Fruit fly (Drosophila melanogaster) whole organism, embryonic: ENCODE results near the gene acj6.

Experiments used
- ATbp ChIP-seq: fragments of 200-800 bp; sonication (Bioruptor generic); optimal IDR thresholded peaks from 2 replicates; lab custom pipeline; 2017; ENCODE audit warnings: missing biosample characterization, mild to moderate bottlenecking, missing genetic modification characterization, missing genetic modification reagents
- Adf1 ChIP-seq: fragments of 200-800 bp; sonication (Bioruptor generic); IDR thresholded peaks from 2 replicates; pipeline ENCODE4 v1.3.6; 2022; ENCODE audit warnings: missing biosample characterization, missing genetic modification characterization
- B-H1 ChIP-seq: fragments of 200-800 bp; sonication (Bioruptor generic); IDR thresholded peaks from 3 replicates; pipeline ENCODE4 v1.3.6; 2022; ENCODE audit warnings: missing biosample characterization, missing genetic modification characterization
- CG10209 ChIP-seq: fragments of 200-800 bp; sonication (Bioruptor generic); optimal IDR thresholded peaks from 3 replicates; lab custom pipeline; 2017; ENCODE audit warnings: missing biosample characterization, mild to moderate bottlenecking, missing genetic modification characterization, missing genetic modification reagents
- CG11456 ChIP-seq: fragments of 200-800 bp; sonication (Bioruptor generic); IDR thresholded peaks from 3 replicates; pipeline ENCODE4 v1.3.6; 2022; ENCODE audit warnings: missing biosample characterization, missing genetic modification characterization
- CG11504 ChIP-seq: fragments of 200-800 bp; sonication (Bioruptor generic); optimal IDR thresholded peaks from 3 replicates; lab custom pipeline; 2019; ENCODE audit warnings: missing biosample characterization, mild to moderate bottlenecking, missing genetic modification characterization, moderate library complexity
- CG11723 ChIP-seq: fragments of 200-800 bp; sonication (Bioruptor generic); optimal IDR thresholded peaks from 2 replicates; lab custom pipeline; 2017; ENCODE audit warnings: missing biosample characterization, mild to moderate bottlenecking, missing genetic modification characterization
- CG12391 ChIP-seq: fragments of 200-800 bp; sonication (Bioruptor generic); optimal IDR thresholded peaks from 3 replicates; lab custom pipeline; 2018; ENCODE audit warnings: missing biosample characterization, mild to moderate bottlenecking, missing genetic modification characterization, moderate library complexity
- CG12659 ChIP-seq: fragments of 200-800 bp; sonication (Bioruptor generic); optimal IDR thresholded peaks from 3 replicates; lab custom pipeline; 2017; ENCODE audit warnings: mild to moderate bottlenecking, missing biosample characterization, missing genetic modification reagents, missing genetic modification characterization
- CG12942 ChIP-seq: fragments of 200-800 bp; sonication (Bioruptor generic); optimal IDR thresholded peaks from 3 replicates; lab custom pipeline; 2016; ENCODE audit warnings: missing biosample characterization, missing genetic modification characterization
- CG14667 ChIP-seq: fragments of 200-800 bp; sonication (Bioruptor generic); IDR thresholded peaks from 2 replicates; pipeline ENCODE4 v1.3.6; 2022; ENCODE audit warnings: missing biosample characterization, missing genetic modification characterization
- CG17912 ChIP-seq: fragments of 200-800 bp; sonication (Bioruptor generic); optimal IDR thresholded peaks from 2 replicates; lab custom pipeline; 2018; ENCODE audit warnings: missing biosample characterization, mild to moderate bottlenecking, missing genetic modification characterization
- CG18619 ChIP-seq: fragments of 200-800 bp; sonication (Bioruptor generic); optimal IDR thresholded peaks from 3 replicates; lab custom pipeline; 2017; ENCODE audit warnings: missing biosample characterization, mild to moderate bottlenecking, missing genetic modification characterization
- CG2129 ChIP-seq: fragments of 200-800 bp; sonication (Bioruptor generic); IDR thresholded peaks from 2 replicates; pipeline ENCODE4 v1.3.6; 2022; ENCODE audit warnings: missing biosample characterization, missing genetic modification characterization; ENCODE audit not compliant: partially characterized antibody
- CG33213 ChIP-seq: fragments of 200-800 bp; sonication (Bioruptor generic); optimal IDR thresholded peaks from 3 replicates; lab custom pipeline; 2016; ENCODE audit warnings: missing biosample characterization, missing genetic modification characterization
- CG34422 ChIP-seq: fragments of 200-800 bp; sonication (Bioruptor generic); IDR thresholded peaks from 3 replicates; pipeline ENCODE4 v1.3.6; 2022; ENCODE audit warnings: missing biosample characterization, missing genetic modification characterization
- CG3995 ChIP-seq: fragments of 200-800 bp; sonication (Bioruptor generic); optimal IDR thresholded peaks from 3 replicates; lab custom pipeline; 2016; ENCODE audit warnings: missing biosample characterization, missing genetic modification characterization
- CG42726 ChIP-seq: fragments of 200-800 bp; sonication (Bioruptor generic); IDR thresholded peaks from 2 replicates; pipeline ENCODE4 v1.3.6; 2022; ENCODE audit warnings: missing biosample characterization, missing genetic modification characterization; ENCODE audit not compliant: partially characterized antibody
- CG4328 ChIP-seq: fragments of 200-800 bp; sonication (Bioruptor generic); optimal IDR thresholded peaks from 3 replicates; lab custom pipeline; 2017; ENCODE audit warnings: missing biosample characterization, missing genetic modification reagents, missing genetic modification characterization
- CG4854 ChIP-seq: fragments of 200-800 bp; sonication (Bioruptor generic); optimal IDR thresholded peaks from 2 replicates; lab custom pipeline; 2016; ENCODE audit warnings: missing biosample characterization, missing genetic modification characterization, inconsistent platforms
- CG5953 ChIP-seq: fragments of 200-800 bp; sonication (Bioruptor generic); IDR thresholded peaks from 2 replicates; pipeline ENCODE4 v1.3.6; 2022; ENCODE audit warnings: missing biosample characterization, missing genetic modification characterization
- CG6683 ChIP-seq: fragments of 200-800 bp; sonication (Bioruptor generic); optimal IDR thresholded peaks from 2 replicates; lab custom pipeline; 2017; ENCODE audit warnings: missing biosample characterization, mild to moderate bottlenecking, missing genetic modification characterization, missing genetic modification reagents
- CG9817 ChIP-seq: fragments of 200-800 bp; sonication (Bioruptor generic); optimal IDR thresholded peaks from 2 replicates; lab custom pipeline; 2018; ENCODE audit warnings: missing biosample characterization, mild to moderate bottlenecking, missing genetic modification characterization, moderate library complexity
- CHES-1-like ChIP-seq: fragments of 200-800 bp; sonication (Bioruptor generic); optimal IDR thresholded peaks from 2 replicates; lab custom pipeline; 2016; ENCODE audit warnings: missing biosample characterization, missing genetic modification characterization
- Deaf1 ChIP-seq: fragments of 200-800 bp; optimal IDR thresholded peaks from 3 replicates; lab custom pipeline; 2019; ENCODE audit warnings: missing biosample characterization, mild to moderate bottlenecking, missing genetic modification characterization, moderate library complexity
- Gug ChIP-seq: fragments of 200-800 bp; sonication (Bioruptor generic); IDR thresholded peaks from 4 replicates; pipeline ENCODE4 v1.3.6; 2022; ENCODE audit warnings: missing biosample characterization, missing genetic modification characterization
- H2.0 ChIP-seq: fragments of 200-800 bp; sonication (Bioruptor generic); IDR thresholded peaks from 2 replicates; pipeline ENCODE4 v1.3.6; 2022; ENCODE audit warnings: missing biosample characterization, missing genetic modification characterization
- Oaz ChIP-seq: fragments of 200-800 bp; sonication (Bioruptor generic); IDR thresholded peaks from 2 replicates; pipeline ENCODE4 v1.3.6; 2022; ENCODE audit warnings: missing biosample characterization, missing genetic modification characterization
- Trl ChIP-seq, 3 experiments: fragments of >200 bp in 2 of 3; fragments of 200-800 bp in 1 of 3; sonication (Bioruptor generic) in 1 of 3; optimal IDR thresholded peaks; 2 replicates in 1 of 3; 3 replicates in 2 of 3; lab custom pipeline; 2016 to 2017; ENCODE audit warnings: missing biosample characterization in 1 of 3, missing genetic modification characterization in 1 of 3
- al ChIP-seq: fragments of 200-800 bp; sonication (Bioruptor generic); IDR thresholded peaks from 2 replicates; pipeline ENCODE4 v1.3.6; 2022; ENCODE audit warnings: missing biosample characterization, missing genetic modification characterization
- bab2 ChIP-seq: fragments of 200-800 bp; sonication (Bioruptor generic); optimal IDR thresholded peaks from 2 replicates; lab custom pipeline; 2016; ENCODE audit warnings: missing biosample characterization, missing genetic modification characterization
- bigmax ChIP-seq: fragments of 200-800 bp; sonication (Bioruptor generic); optimal IDR thresholded peaks from 2 replicates; lab custom pipeline; 2018; ENCODE audit warnings: missing biosample characterization, mild to moderate bottlenecking, missing genetic modification characterization
- bsh ChIP-seq, 2 experiments: fragments of 200-800 bp; sonication (Bioruptor generic); optimal IDR thresholded peaks; 2 replicates each; lab custom pipeline; 2017 to 2018; ENCODE audit warnings: mild to moderate bottlenecking in 2 of 2, missing biosample characterization in 2 of 2, missing genetic modification characterization in 2 of 2, moderate library complexity in 1 of 2
- chif ChIP-seq, 2 experiments: fragments of 200-800 bp; sonication (Bioruptor generic); optimal IDR thresholded peaks; 3 replicates each; lab custom pipeline; 2016; ENCODE audit warnings: missing biosample characterization in 2 of 2, missing genetic modification characterization in 2 of 2
- dan ChIP-seq: fragments of 200-800 bp; sonication (Bioruptor generic); IDR thresholded peaks from 2 replicates; pipeline ENCODE4 v1.3.6; 2022; ENCODE audit warnings: missing biosample characterization, missing genetic modification characterization
- danr ChIP-seq: fragments of 200-800 bp; sonication (Bioruptor generic); IDR thresholded peaks from 2 replicates; pipeline ENCODE4 v1.3.6; 2022; ENCODE audit warnings: missing biosample characterization, missing genetic modification characterization
- fd96Cb ChIP-seq: fragments of 200-800 bp; sonication (Bioruptor generic); optimal IDR thresholded peaks from 2 replicates; lab custom pipeline; 2018; ENCODE audit warnings: missing biosample characterization, mild to moderate bottlenecking, missing genetic modification characterization, moderate library complexity
- gcm2 ChIP-seq: fragments of 200-800 bp; sonication (Bioruptor generic); optimal IDR thresholded peaks from 2 replicates; lab custom pipeline; 2016; ENCODE audit warnings: missing biosample characterization, missing genetic modification characterization
- gfzf ChIP-seq: fragments of 200-800 bp; sonication (Bioruptor generic); optimal IDR thresholded peaks from 2 replicates; lab custom pipeline; 2016; ENCODE audit warnings: missing biosample characterization, mild to moderate bottlenecking, missing genetic modification characterization, moderate library complexity
- gro ChIP-seq: fragments of 200-800 bp; sonication (Bioruptor generic); optimal IDR thresholded peaks from 2 replicates; lab custom pipeline; 2016; ENCODE audit warnings: missing biosample characterization, missing genetic modification characterization
- jing ChIP-seq: fragments of 200-800 bp; sonication (Bioruptor generic); optimal IDR thresholded peaks from 2 replicates; lab custom pipeline; 2018; ENCODE audit warnings: missing biosample characterization, mild to moderate bottlenecking, missing genetic modification characterization
- luna ChIP-seq: fragments of 200-800 bp; sonication (Bioruptor generic); optimal IDR thresholded peaks from 2 replicates; lab custom pipeline; 2016; ENCODE audit warnings: missing biosample characterization, missing genetic modification characterization
- mam ChIP-seq: fragments of 200-800 bp; sonication (Bioruptor generic); optimal IDR thresholded peaks from 3 replicates; lab custom pipeline; 2016; ENCODE audit warnings: missing biosample characterization, missing genetic modification characterization
- odd ChIP-seq: fragments of 200-800 bp; sonication (Bioruptor generic); optimal IDR thresholded peaks from 2 replicates; lab custom pipeline; 2017; ENCODE audit warnings: missing biosample characterization, mild to moderate bottlenecking, missing genetic modification characterization
- otp ChIP-seq: fragments of 200-800 bp; sonication (Bioruptor generic); IDR thresholded peaks from 3 replicates; pipeline ENCODE4, ENCODE4 v1.3.6; 2022; ENCODE audit warnings: missing biosample characterization, missing genetic modification characterization
- peb ChIP-seq: fragments of 200-800 bp; sonication (Bioruptor generic); IDR thresholded peaks from 2 replicates; pipeline ENCODE4 v1.3.6; 2022; ENCODE audit warnings: missing biosample characterization, missing genetic modification characterization
- psq ChIP-seq: fragments of 200-800 bp; sonication (Bioruptor generic); optimal IDR thresholded peaks from 2 replicates; lab custom pipeline; 2017; ENCODE audit warnings: missing biosample characterization, missing genetic modification characterization
- so ChIP-seq: fragments of 200-800 bp; sonication (Bioruptor generic); IDR thresholded peaks from 3 replicates; pipeline ENCODE4 v1.3.6; 2022; ENCODE audit warnings: missing biosample characterization, missing genetic modification characterization
- tap ChIP-seq: fragments of 200-800 bp; optimal IDR thresholded peaks from 3 replicates; lab custom pipeline; 2019; ENCODE audit warnings: missing biosample characterization, mild to moderate bottlenecking, missing genetic modification characterization, moderate library complexity
- zfh2 ChIP-seq: fragments of 200-800 bp; sonication (Bioruptor generic); optimal IDR thresholded peaks from 2 replicates; lab custom pipeline; 2016; ENCODE audit warnings: missing biosample characterization, missing genetic modification characterization

Gene acj6

dm6 chrX:15323302-15323880 is 55.5 kb downstream of the acj6 start (continued):
- TF ChIP-seq CG4854 (GFP tag; lab: Kevin White, UChicago) (peak; percentile 72), ATbp (peak; percentile 77), luna (peak; percentile 50), CG10209 (GFP tag; lab: Kevin White, UChicago) (peak; percentile 78), Adf1 (GFP tag; lab: Robert Waterston, UW) (peak; percentile 81), CG9817 (tag; lab: Kevin White, UChicago) (peak; percentile 79), gcm2 (GFP tag; lab: Kevin White, UChicago) (peak; percentile 64), CG3995 (GFP tag; lab: Kevin White, UChicago) (peak; percentile 55), CG12391 (tag; lab: Kevin White, UChicago) (peak; percentile 74), odd (GFP tag; lab: Kevin White, UChicago) (peak; percentile 47), Oaz (peak; percentile 76), tap (tag; lab: Kevin White, UChicago) (peak; percentile 61), danr (GFP tag; lab: Robert Waterston, UW) (peak; percentile 49; the same call in 1 of the 2 replicates), al (GFP tag; lab: Robert Waterston, UW) (peak; percentile 83), CG14667 (GFP tag; lab: Robert Waterston, UW) (peak; percentile 87), CG6683 (peak; percentile 70), CG11456 (GFP tag; lab: Robert Waterston, UW) (peak; percentile 97), CG2129 (no peak), so (GFP tag; lab: Robert Waterston, UW) (peak; percentile 87), bab2 (GFP tag; lab: Kevin White, UChicago) (peak; percentile 85), Trl (optimal IDR thresholded peaks at IDR 0.05; lab: Kevin White, UChicago) (peak in 1 of 2 experiments; percentile 37), Trl (GFP tag; optimal IDR thresholded peaks at IDR 0.05; lab: Kevin White, UChicago) (peak; percentile 90), B-H1 (GFP tag; lab: Robert Waterston, UW) (peak; percentile 80), mam (GFP tag; lab: Kevin White, UChicago) (peak; percentile 92), jing (no peak), CG17912 (peak; percentile 83), otp (peak; percentile 88), gro (GFP tag; lab: Kevin White, UChicago) (peak; percentile 87), gfzf (GFP tag; lab: Kevin White, UChicago) (peak; percentile 21), CG34422 (GFP tag; lab: Robert Waterston, UW) (peak; percentile 97), CG11504 (tag; lab: Kevin White, UChicago) (peak; percentile 83), H2.0 (GFP tag; lab: Robert Waterston, UW) (peak; percentile 87), CG12659 (GFP tag; lab: Kevin White, UChicago) (peak; percentile 88), CG18619 (GFP tag; lab: Kevin White, UChicago) (peak; percentile 79), Deaf1 (tag; lab: Kevin White, UChicago) (peak; percentile 77), fd96Cb (tag; lab: Kevin White, UChicago) (peak; percentile 50), CG5953 (peak; percentile 89), psq (GFP tag; lab: Kevin White, UChicago) (peak; percentile 24), CG4328 (GFP tag; lab: Kevin White, UChicago) (peak; percentile 84), peb (GFP tag; lab: Robert Waterston, UW) (peak; percentile 70), CHES-1-like (GFP tag; lab: Kevin White, UChicago) (peak; percentile 94), bigmax (GFP tag; lab: Kevin White, UChicago) (peak; percentile 100), bsh (GFP tag; optimal IDR thresholded peaks at IDR 0.05; lab: Kevin White, UChicago) (peak; percentile 13 to 75), dan (GFP tag; lab: Robert Waterston, UW) (no peak), CG33213 (GFP tag; lab: Kevin White, UChicago) (peak; percentile 79), Gug (GFP tag; lab: Robert Waterston, UW) (peak; percentile 98), zfh2 (GFP tag; lab: Kevin White, UChicago) (peak; percentile 76), CG12942 (GFP tag; lab: Kevin White, UChicago) (peak; percentile 79), chif (GFP tag; optimal IDR thresholded peaks at IDR 0.05; lab: Kevin White, UChicago) (peak; percentile 78 to 83), CG42726 (peak; percentile 70), CG11723 (GFP tag; lab: Kevin White, UChicago) (peak; percentile 79)
